Fruit fly (Drosophila melanogaster): ENCODE measurements around the gene Sfp24Bc.
A peak's percentile ranks its signal among the peaks of the same experiment; 100 is the strongest.

The Sfp24Bc gene

dm6 chr2L:3655698-3656105, 14.7 kb downstream of the Sfp24Bc start (continued):
- no peak for TF ChIP-seq HLHmδ (GFP tag; optimal IDR thresholded peaks at IDR 0.05)
- TF ChIP-seq gsb (GFP tag; IDR thresholded peaks at IDR 0.05), result peak; percentile 96
- peak; percentile 98 for TF ChIP-seq BtbVII (GFP tag; optimal IDR thresholded peaks at IDR 0.05)
- TF ChIP-seq Lhr (GFP tag; optimal IDR thresholded peaks at IDR 0.05), result peak; percentile 93
- peak; percentile 97 for TF ChIP-seq CG9609 (GFP tag; optimal IDR thresholded peaks at IDR 0.05)
- TF ChIP-seq bbx (GFP tag; IDR thresholded peaks at IDR 0.05; ENCODE audit: partially characterized antibody), result no peak
- TF ChIP-seq tgo (GFP tag; IDR thresholded peaks at IDR 0.05), result peak; percentile 97
- TF ChIP-seq CG6683 (GFP tag; optimal IDR thresholded peaks at IDR 0.05), result peak; percentile 96
- TF ChIP-seq dati (GFP tag; IDR thresholded peaks at IDR 0.05), result peak; percentile 93
- peak; percentile 98 for TF ChIP-seq gro (GFP tag; optimal IDR thresholded peaks at IDR 0.05)
- TF ChIP-seq CG4404 (GFP tag; IDR thresholded peaks at IDR 0.05), result peak; percentile 95
- TF ChIP-seq maf-S (GFP tag; optimal IDR thresholded peaks at IDR 0.05), result peak; percentile 96
- TF ChIP-seq CG4730 (GFP tag; IDR thresholded peaks at IDR 0.05), result peak; percentile 94
- peak; percentile 95 for TF ChIP-seq CG18476 (GFP tag; optimal IDR thresholded peaks at IDR 0.05)
- TF ChIP-seq insv (GFP tag; optimal IDR thresholded peaks at IDR 0.05), result peak; percentile 29 to 83
- peak; percentile 98 for TF ChIP-seq CG5245 (GFP tag; optimal IDR thresholded peaks at IDR 0.05)
- TF ChIP-seq ssp (GFP tag; IDR thresholded peaks at IDR 0.05), result peak; percentile 89
- peak; percentile 96 for TF ChIP-seq CG11085 (GFP tag; IDR thresholded peaks at IDR 0.05)
- TF ChIP-seq CG3726 (GFP tag; IDR thresholded peaks at IDR 0.05), result peak; percentile 94
- peak; percentile 38; the same call in 1 of the 2 replicates for TF ChIP-seq Dref (GFP tag; IDR thresholded peaks at IDR 0.05)
- TF ChIP-seq CG9797 (GFP tag; optimal IDR thresholded peaks at IDR 0.05), result peak; percentile 64
- TF ChIP-seq z (GFP tag; IDR thresholded peaks at IDR 0.05), result peak; percentile 65
- TF ChIP-seq NK7.1 (GFP tag; optimal IDR thresholded peaks at IDR 0.05), result peak; percentile 97
- TF ChIP-seq CG4854 (GFP tag; optimal IDR thresholded peaks at IDR 0.05), result peak; percentile 97
- peak; percentile 98 for TF ChIP-seq CG12299 (tag; optimal IDR thresholded peaks at IDR 0.05)
- TF ChIP-seq tll (GFP tag; optimal IDR thresholded peaks at IDR 0.05), result peak in 1 of 2 experiments; percentile 56
- TF ChIP-seq Gug (GFP tag; IDR thresholded peaks at IDR 0.05), result peak; percentile 97
- peak; percentile 98 for TF ChIP-seq fd64A (GFP tag; optimal IDR thresholded peaks at IDR 0.05)
- peak; percentile 98 for TF ChIP-seq CG4424 (GFP tag; optimal IDR thresholded peaks at IDR 0.05)
- TF ChIP-seq CkIIα-i1 (GFP tag; IDR thresholded peaks at IDR 0.05), result peak; percentile 86
- TF ChIP-seq CG8944 (GFP tag; optimal IDR thresholded peaks at IDR 0.05), result peak; percentile 97
- peak; percentile 98 for TF ChIP-seq odd (GFP tag; optimal IDR thresholded peaks at IDR 0.05)
- peak; percentile 97 for TF ChIP-seq GATAe (GFP tag; conservative IDR thresholded peaks at IDR 0.05)
- peak; percentile 94 for TF ChIP-seq CG13123 (GFP tag; optimal IDR thresholded peaks at IDR 0.05)
- TF ChIP-seq CG2120 (GFP tag; optimal IDR thresholded peaks at IDR 0.05), result peak; percentile 99
- peak; percentile 97 for TF ChIP-seq scrt (GFP tag; optimal IDR thresholded peaks at IDR 0.05)
- TF ChIP-seq cg (GFP tag; optimal IDR thresholded peaks at IDR 0.05), result no peak
- TF ChIP-seq tap (tag; optimal IDR thresholded peaks at IDR 0.05), result peak; percentile 99
- peak; percentile 99 for TF ChIP-seq CG17829 (tag; optimal IDR thresholded peaks at IDR 0.05)
- TF ChIP-seq D19A (tag; optimal IDR thresholded peaks at IDR 0.05), result peak; percentile 96
- peak; percentile 96 for TF ChIP-seq CG8089 (GFP tag; optimal IDR thresholded peaks at IDR 0.05)
- peak; percentile 98 for TF ChIP-seq crc (GFP tag; optimal IDR thresholded peaks at IDR 0.05)
- peak; percentile 97 for TF ChIP-seq kni (GFP tag; optimal IDR thresholded peaks at IDR 0.05)
- TF ChIP-seq CG2875 (GFP tag; optimal IDR thresholded peaks at IDR 0.05), result peak; percentile 97
- TF ChIP-seq CoRest (tag; optimal IDR thresholded peaks at IDR 0.05), result peak; percentile 99
- peak; percentile 98 for TF ChIP-seq CG10979 (tag; optimal IDR thresholded peaks at IDR 0.05)
- TF ChIP-seq CG15696 (tag; optimal IDR thresholded peaks at IDR 0.05), result peak; percentile 96
- peak; percentile 99 for TF ChIP-seq gem (tag; optimal IDR thresholded peaks at IDR 0.05)
- peak; percentile 98 for TF ChIP-seq NC2β (GFP tag; optimal IDR thresholded peaks at IDR 0.05)
- peak; percentile 99 for TF ChIP-seq gcm (GFP tag; optimal IDR thresholded peaks at IDR 0.05)
- peak; percentile 98 for TF ChIP-seq Abd-B (GFP tag; optimal IDR thresholded peaks at IDR 0.05)
